Fruit fly (Drosophila melanogaster): ENCODE results near the gene tow.
A peak's percentile ranks its signal among the peaks of the same experiment; 100 is the strongest.

Gene tow

dm6 chr3L:6963792-6964487 lies 21.3 kb downstream of the tow start (continued):
- peak; percentile 41; the same call in 1 of the 2 replicates for TF ChIP-seq CG11696 (GFP tag; IDR thresholded peaks at IDR 0.05)
- peak; percentile 79 for TF ChIP-seq CG9437 (GFP tag; optimal IDR thresholded peaks at IDR 0.05)
- TF ChIP-seq ash1 (GFP tag; optimal IDR thresholded peaks at IDR 0.05): no peak
- no peak for TF ChIP-seq ham (GFP tag; IDR thresholded peaks at IDR 0.05)
- TF ChIP-seq CG31224 (GFP tag; IDR thresholded peaks at IDR 0.05): peak; percentile 50
- no peak for TF ChIP-seq rib (GFP tag; IDR thresholded peaks at IDR 0.05)
- TF ChIP-seq CG17802 (tag; optimal IDR thresholded peaks at IDR 0.05): peak; percentile 49
- peak; percentile 65 for TF ChIP-seq Asciz (GFP tag; optimal IDR thresholded peaks at IDR 0.05)
- TF ChIP-seq phol (tag; optimal IDR thresholded peaks at IDR 0.05): peak; percentile 86
- peak; percentile 18 for TF ChIP-seq nerfin-1 (tag; optimal IDR thresholded peaks at IDR 0.05)
- TF ChIP-seq HHEX (GFP tag; optimal IDR thresholded peaks at IDR 0.05): peak; percentile 82
- TF ChIP-seq zf30C (GFP tag; optimal IDR thresholded peaks at IDR 0.05): peak; percentile 90
- peak; percentile 34; the same call in 1 of the 2 replicates for TF ChIP-seq dimm (GFP tag; IDR thresholded peaks at IDR 0.05)
- TF ChIP-seq CG7963 (GFP tag; IDR thresholded peaks at IDR 0.05; ENCODE audit: partially characterized antibody): no peak
- TF ChIP-seq ems (GFP tag; optimal IDR thresholded peaks at IDR 0.05): peak; percentile 68
- TF ChIP-seq twi (tag; optimal IDR thresholded peaks at IDR 0.05): peak; percentile 54
- peak; percentile 44; the same call in 1 of the 2 replicates for TF ChIP-seq dati (GFP tag; IDR thresholded peaks at IDR 0.05)
- peak; percentile 78 for TF ChIP-seq trh (GFP tag; optimal IDR thresholded peaks at IDR 0.05)
- TF ChIP-seq fd64A (GFP tag; optimal IDR thresholded peaks at IDR 0.05): peak; percentile 61
- TF ChIP-seq CG4404 (GFP tag; IDR thresholded peaks at IDR 0.05): peak; percentile 55
- peak; percentile 76 for TF ChIP-seq CG17568 (GFP tag; optimal IDR thresholded peaks at IDR 0.05)
- peak; percentile 84 for TF ChIP-seq pho (GFP tag; optimal IDR thresholded peaks at IDR 0.05)
- TF ChIP-seq pum (GFP tag; optimal IDR thresholded peaks at IDR 0.05): peak; percentile 70
- peak; percentile 70; the same call in 1 of the 3 replicates for TF ChIP-seq so (GFP tag; IDR thresholded peaks at IDR 0.05)
- no peak for TF ChIP-seq exex (tag; optimal IDR thresholded peaks at IDR 0.05)
- TF ChIP-seq NK7.1 (GFP tag; optimal IDR thresholded peaks at IDR 0.05): peak; percentile 48
- peak; percentile 8 for TF ChIP-seq CG13894 (tag; optimal IDR thresholded peaks at IDR 0.05)
- TF ChIP-seq pros (GFP tag; optimal IDR thresholded peaks at IDR 0.05): no peak
- TF ChIP-seq kah (GFP tag; optimal IDR thresholded peaks at IDR 0.05): peak; percentile 28
- TF ChIP-seq pnt (GFP tag; optimal IDR thresholded peaks at IDR 0.05): peak; percentile 77
- TF ChIP-seq trem (tag; optimal IDR thresholded peaks at IDR 0.05): peak; percentile 70
- TF ChIP-seq CG7357 (GFP tag; IDR thresholded peaks at IDR 0.05): peak; percentile 75; the same call in 2 of the 3 replicates
- TF ChIP-seq gce (GFP tag; IDR thresholded peaks at IDR 0.05): peak; percentile 46; the same call in 1 of the 3 replicates
- no peak for TF ChIP-seq Doc3 (GFP tag; IDR thresholded peaks at IDR 0.05; ENCODE audit: partially characterized antibody)
- peak; percentile 64 for TF ChIP-seq CG18476 (GFP tag; optimal IDR thresholded peaks at IDR 0.05)
- no peak for TF ChIP-seq CG3995 (GFP tag; optimal IDR thresholded peaks at IDR 0.05)
- TF ChIP-seq CG10147 (GFP tag; optimal IDR thresholded peaks at IDR 0.05): peak; percentile 54
- peak; percentile 72 for TF ChIP-seq CG1233 (GFP tag; optimal IDR thresholded peaks at IDR 0.05)
- peak; percentile 51; the same call in 1 of the 3 replicates for TF ChIP-seq CG11456 (GFP tag; IDR thresholded peaks at IDR 0.05)
- no peak for TF ChIP-seq z (GFP tag; IDR thresholded peaks at IDR 0.05)
- peak; percentile 83 for TF ChIP-seq Ssrp (tag; optimal IDR thresholded peaks at IDR 0.05)
- TF ChIP-seq CG7271 (tag; optimal IDR thresholded peaks at IDR 0.05): no peak
- TF ChIP-seq Atf-2 (GFP tag; optimal IDR thresholded peaks at IDR 0.05): peak; percentile 75
- TF ChIP-seq CG10543 (GFP tag; optimal IDR thresholded peaks at IDR 0.05): no peak
- TF ChIP-seq zfh2 (GFP tag; optimal IDR thresholded peaks at IDR 0.05): peak; percentile 60
- TF ChIP-seq CG18619 (GFP tag; optimal IDR thresholded peaks at IDR 0.05): peak; percentile 64
- peak; percentile 90 for TF ChIP-seq row (GFP tag; IDR thresholded peaks at IDR 0.05)
- peak; percentile 88 for TF ChIP-seq CoRest (tag; optimal IDR thresholded peaks at IDR 0.05)
- no peak for TF ChIP-seq CTCF (GFP tag; optimal IDR thresholded peaks at IDR 0.05)
- TF ChIP-seq otp (GFP tag; IDR thresholded peaks at IDR 0.05): peak; percentile 65; the same call in 2 of the 3 replicates
